Worm (Caenorhabditis elegans): ENCODE results near the gene F23H11.4.

Gene F23H11.4

ce11 chrIII:907311-907710 is at the start of gene F23H11.4:
F23H11.4 (minus strand) TSS chrIII:907539.
- TF ChIP-seq nhr-11 (tag; optimal IDR thresholded peaks at IDR 0.05) (no peak), ceh-9 (tag; optimal IDR thresholded peaks at IDR 0.05) (no peak), elt-4 (tag; optimal IDR thresholded peaks at IDR 0.05) (no peak)

- TF ChIP-seq ahr-1 (tag; optimal IDR thresholded peaks at IDR 0.05), result no peak
- TF ChIP-seq pax-1 (tag; optimal IDR thresholded peaks at IDR 0.05), result no peak
- TF ChIP-seq ceh-48 (tag; optimal IDR thresholded peaks at IDR 0.05), result no peak
- TF ChIP-seq mec-3 (tag; optimal IDR thresholded peaks at IDR 0.05; ENCODE audit: borderline replicate concordance), result no peak
- TF ChIP-seq pros-1 (tag; optimal IDR thresholded peaks at IDR 0.05), result no peak
- TF ChIP-seq dve-1 (tag; optimal IDR thresholded peaks at IDR 0.05), result no peak
- no peak for TF ChIP-seq che-1 (tag; optimal IDR thresholded peaks at IDR 0.05)
- no peak for TF ChIP-seq ceh-34 (tag; optimal IDR thresholded peaks at IDR 0.05)
- TF ChIP-seq ceh-14 (tag; optimal IDR thresholded peaks at IDR 0.05), result no peak
- no peak for TF ChIP-seq ceh-31 (tag; optimal IDR thresholded peaks at IDR 0.05)
- TF ChIP-seq syd-9 (tag; optimal IDR thresholded peaks at IDR 0.05), result no peak
- no peak for TF ChIP-seq ceh-18 (tag; optimal IDR thresholded peaks at IDR 0.05)
- no peak for TF ChIP-seq sox-4 (tag; optimal IDR thresholded peaks at IDR 0.05)
- TF ChIP-seq pag-3 (tag; optimal IDR thresholded peaks at IDR 0.05; ENCODE audit: borderline replicate concordance), result no peak
- no peak for TF ChIP-seq fkh-6 (tag; optimal IDR thresholded peaks at IDR 0.05)
- TF ChIP-seq ceh-6 (GFP tag; optimal IDR thresholded peaks at IDR 0.05), result no peak
- TF ChIP-seq eyg-1 (tag; optimal IDR thresholded peaks at IDR 0.05), result no peak
- TF ChIP-seq unc-55 (GFP tag; optimal IDR thresholded peaks at IDR 0.05), result no peak
- no peak for TF ChIP-seq npax-4 (tag; optimal IDR thresholded peaks at IDR 0.05)
- no peak for TF ChIP-seq C08G9.2 (tag; optimal IDR thresholded peaks at IDR 0.05)
Observed at ce11 chrIII:955981-956380, 48.6 kb upstream of the F23H11.4 start, which contains the start of gene fbxa-54. fbxa-54 (plus strand) TSS chrIII:956334.

- TF ChIP-seq npax-4 (tag; optimal IDR thresholded peaks at IDR 0.05) (no peak), madf-2 (tag; optimal IDR thresholded peaks at IDR 0.05) (no peak), dmd-4 (tag; optimal IDR thresholded peaks at IDR 0.05; ENCODE audit: borderline replicate concordance) (no peak), pha-4 (tag; optimal IDR thresholded peaks at IDR 0.05) (no peak), dve-1 (tag; optimal IDR thresholded peaks at IDR 0.05) (no peak), ceh-48 (tag; optimal IDR thresholded peaks at IDR 0.05) (no peak), tbx-2 (tag; optimal IDR thresholded peaks at IDR 0.05) (no peak), eyg-1 (tag; optimal IDR thresholded peaks at IDR 0.05) (no peak), ceh-18 (tag; optimal IDR thresholded peaks at IDR 0.05) (no peak), ceh-30 (tag; optimal IDR thresholded peaks at IDR 0.05) (no peak), pax-1 (tag; optimal IDR thresholded peaks at IDR 0.05) (no peak), hlh-13 (GFP tag; optimal IDR thresholded peaks at IDR 0.05) (no peak), sox-4 (tag; optimal IDR thresholded peaks at IDR 0.05) (no peak), ztf-16 (tag; optimal IDR thresholded peaks at IDR 0.05) (no peak), ahr-1 (tag; optimal IDR thresholded peaks at IDR 0.05) (no peak), ceh-6 (GFP tag; optimal IDR thresholded peaks at IDR 0.05) (no peak), lin-11 (tag; optimal IDR thresholded peaks at IDR 0.05) (no peak), ceh-22 (tag; optimal IDR thresholded peaks at IDR 0.05) (no peak), fkh-10 (GFP tag; optimal IDR thresholded peaks at IDR 0.05) (no peak)
Observed at ce11 chrIII:954553-954952, 47.2 kb upstream of the F23H11.4 start, which contains the start of the genes T12B5.15 and T12B5.14. T12B5.15 (minus strand) TSS chrIII:954653. T12B5.14 (plus strand) TSS chrIII:954873.

- no peak for TF ChIP-seq ttx-3 (tag; optimal IDR thresholded peaks at IDR 0.05)
- no peak for TF ChIP-seq sdc-2 (tag; optimal IDR thresholded peaks at IDR 0.05)
- TF ChIP-seq ceh-18 (tag; optimal IDR thresholded peaks at IDR 0.05), result no peak
- TF ChIP-seq fkh-10 (GFP tag; optimal IDR thresholded peaks at IDR 0.05), result no peak
- no peak for TF ChIP-seq hlh-30 (tag; optimal IDR thresholded peaks at IDR 0.05; ENCODE audit: insufficient read depth)
- no peak for TF ChIP-seq hlh-15 (tag; optimal IDR thresholded peaks at IDR 0.05)
- TF ChIP-seq gmeb-2 (tag; optimal IDR thresholded peaks at IDR 0.05), result no peak
- no peak for TF ChIP-seq ceh-22 (tag; optimal IDR thresholded peaks at IDR 0.05)
- no peak for TF ChIP-seq pros-1 (tag; optimal IDR thresholded peaks at IDR 0.05)
- TF ChIP-seq ceh-2 (tag; optimal IDR thresholded peaks at IDR 0.05), result no peak
- TF ChIP-seq sox-2 (GFP tag; IDR thresholded peaks at IDR 0.05), result no peak
- no peak for TF ChIP-seq ceh-34 (tag; optimal IDR thresholded peaks at IDR 0.05)
- no peak for TF ChIP-seq pha-2 (tag; optimal IDR thresholded peaks at IDR 0.05)
- no peak for TF ChIP-seq hlh-13 (GFP tag; optimal IDR thresholded peaks at IDR 0.05)
Observed at ce11 chrIII:952184-952583, 44.8 kb upstream of the F23H11.4 start, which contains the start of gene fbxa-10. fbxa-10 (plus strand) TSS chrIII:952390.

All from whole organism, late embryonic.